Fruit fly (Drosophila melanogaster): ENCODE data around the gene Cpr11B.

Gene Cpr11B

dm6 chrX:12591223-12592120 lies 38.5 kb downstream of the Cpr11B start (continued):
- TF ChIP-seq Sox102F (GFP tag; optimal IDR thresholded peaks at IDR 0.05) (peak; percentile 74), cyc (GFP tag; optimal IDR thresholded peaks at IDR 0.05) (peak; percentile 71), CG34406 (GFP tag; optimal IDR thresholded peaks at IDR 0.05) (peak; percentile 64), topi (GFP tag; optimal IDR thresholded peaks at IDR 0.05) (peak; percentile 81), Hr38 (GFP tag; optimal IDR thresholded peaks at IDR 0.05) (no peak), fkh (GFP tag; optimal IDR thresholded peaks at IDR 0.05) (peak; percentile 58), CG15336 (GFP tag; IDR thresholded peaks at IDR 0.05) (peak; percentile 54), CG6276 (GFP tag; optimal IDR thresholded peaks at IDR 0.05) (peak; percentile 81), CG8632 (GFP tag; optimal IDR thresholded peaks at IDR 0.05) (peak; percentile 68), CG31627 (GFP tag; optimal IDR thresholded peaks at IDR 0.05) (peak; percentile 74), CG6792 (GFP tag; optimal IDR thresholded peaks at IDR 0.05) (peak; percentile 75), CG11762 (GFP tag; optimal IDR thresholded peaks at IDR 0.05; ENCODE audit: insufficient read depth) (peak; percentile 67), pdm3 (GFP tag; optimal IDR thresholded peaks at IDR 0.05) (peak; percentile 82), dsx (GFP tag; optimal IDR thresholded peaks at IDR 0.05; ENCODE audit: poor library complexity, severe bottlenecking) (peak; percentile 37), CG7368 (GFP tag; optimal IDR thresholded peaks at IDR 0.05) (peak; percentile 64), Smox (GFP tag; optimal IDR thresholded peaks at IDR 0.05) (peak; percentile 79), Sox14 (GFP tag; optimal IDR thresholded peaks at IDR 0.05) (peak; percentile 85), CG3032 (tag; optimal IDR thresholded peaks at IDR 0.05) (peak; percentile 59), Hr39 (GFP tag; optimal IDR thresholded peaks at IDR 0.05) (peak; percentile 80), eg (GFP tag; IDR thresholded peaks at IDR 0.05) (peak; percentile 42; the same call in 1 of the 3 replicates), CG11902 (GFP tag; optimal IDR thresholded peaks at IDR 0.05) (peak; percentile 50), net (GFP tag; optimal IDR thresholded peaks at IDR 0.05) (peak; percentile 78), CG8119 (GFP tag; IDR thresholded peaks at IDR 0.05) (peak; percentile 50; the same call in 2 of the 3 replicates)

dm6 chrX:12592121-12592466 lies 39.2 kb downstream of the Cpr11B start, which contains the start of gene LIMK1:
Gene LIMK1, minus strand, starts transcription at chrX:12592193.
- TF ChIP-seq fkh (GFP tag; optimal IDR thresholded peaks at IDR 0.05) (no peak), Lpt (GFP tag; optimal IDR thresholded peaks at IDR 0.05) (no peak), svp (GFP tag) (peak; percentile 25), Eip78C (GFP tag) (peak; percentile 46)

- no peak for TF ChIP-seq svp (GFP tag)
- TF ChIP-seq Gug (GFP tag; IDR thresholded peaks at IDR 0.05), result no peak
- no peak for TF ChIP-seq achi (GFP tag; optimal IDR thresholded peaks at IDR 0.05)
- peak; percentile 97 for TF ChIP-seq vri (GFP tag; optimal IDR thresholded peaks at IDR 0.05)
- TF ChIP-seq CG6792 (GFP tag; optimal IDR thresholded peaks at IDR 0.05), result no peak
These were observed 42.2 kb downstream of the Cpr11B start for dm6 chrX:12595100-12595609.

dm6 chrX:12595610-12596336 lies 42.8 kb downstream of the Cpr11B start, which contains the start of the genes CG1824 and Sec16:
Gene CG1824, minus strand, starts transcription at chrX:12595624.
Gene Sec16, plus strand, starts transcription at chrX:12596047.
- TF ChIP-seq lz (GFP tag; optimal IDR thresholded peaks at IDR 0.05) (peak; percentile 26), CG8119 (GFP tag; IDR thresholded peaks at IDR 0.05) (no peak), achi (GFP tag; optimal IDR thresholded peaks at IDR 0.05) (peak; percentile 49), CG11294 (GFP tag; IDR thresholded peaks at IDR 0.05) (no peak), eg (GFP tag; IDR thresholded peaks at IDR 0.05) (peak; percentile 32; the same call in 1 of the 3 replicates), cyc (GFP tag; optimal IDR thresholded peaks at IDR 0.05) (peak; percentile 25), OdsH (GFP tag; optimal IDR thresholded peaks at IDR 0.05) (peak; percentile 50), Lpt (GFP tag; optimal IDR thresholded peaks at IDR 0.05) (no peak), dsx (GFP tag; optimal IDR thresholded peaks at IDR 0.05; ENCODE audit: poor library complexity, severe bottlenecking) (no peak), CG31627 (GFP tag; optimal IDR thresholded peaks at IDR 0.05) (peak; percentile 41), vri (GFP tag; optimal IDR thresholded peaks at IDR 0.05) (peak; percentile 43), fkh (GFP tag; optimal IDR thresholded peaks at IDR 0.05) (peak; percentile 1), CG11762 (GFP tag; optimal IDR thresholded peaks at IDR 0.05; ENCODE audit: insufficient read depth) (no peak), Ets21C (GFP tag; optimal IDR thresholded peaks at IDR 0.05) (no peak), CG6792 (GFP tag; optimal IDR thresholded peaks at IDR 0.05) (no peak), esn (GFP tag; optimal IDR thresholded peaks at IDR 0.05) (peak; percentile 41), pdm3 (GFP tag; optimal IDR thresholded peaks at IDR 0.05) (peak; percentile 39), ss (GFP tag; optimal IDR thresholded peaks at IDR 0.05) (peak in 1 of 2 experiments; percentile 1), fd85E (GFP tag; optimal IDR thresholded peaks at IDR 0.05) (no peak), CG10669 (GFP tag; optimal IDR thresholded peaks at IDR 0.05) (peak; percentile 1), Blimp-1 (GFP tag; optimal IDR thresholded peaks at IDR 0.05) (no peak), CG34406 (GFP tag; optimal IDR thresholded peaks at IDR 0.05) (peak; percentile 15), CG10631 (GFP tag; optimal IDR thresholded peaks at IDR 0.05) (peak; percentile 70), Sox14 (GFP tag; optimal IDR thresholded peaks at IDR 0.05) (no peak), Met (GFP tag; optimal IDR thresholded peaks at IDR 0.05) (peak; percentile 1), CG3032 (tag; optimal IDR thresholded peaks at IDR 0.05) (peak; percentile 54)

Measured in whole organism, prepupa.